Worm (Caenorhabditis elegans): Measurements from ENCODE around the gene nlp-47.
"Not testable (repeated sequence)": the region's sequence is repeated elsewhere in the genome, so short reads cannot be mapped to it uniquely, and the experiment has no call there.

Gene nlp-47

DNA sequence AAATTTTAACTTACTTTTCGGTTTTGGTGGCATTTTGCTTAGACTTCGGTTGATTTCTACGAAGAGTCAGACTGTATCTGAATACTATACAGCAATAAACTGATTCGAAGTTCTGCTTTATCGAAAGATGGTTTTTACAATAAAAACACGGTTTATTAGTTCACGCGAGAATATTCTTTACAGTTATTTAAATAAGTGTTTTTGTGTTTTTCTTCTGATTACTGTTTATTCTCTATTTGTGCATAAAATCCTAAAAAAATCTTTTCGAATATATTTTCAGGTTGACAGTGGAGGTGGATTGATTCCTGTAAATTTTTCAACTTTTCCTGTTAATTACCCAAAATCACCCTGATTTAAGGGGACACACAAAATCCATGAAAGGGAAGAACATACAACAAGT lies 15.4 kb downstream of the nlp-47 start, which contains the start of gene ZK354.8:
ZK354.8 (minus strand) TSS at position 101 of the 400 bp plus-strand sequence.
- TF ChIP-seq ceh-22 (tag; optimal IDR thresholded peaks at IDR 0.05), result no peak
- no peak for TF ChIP-seq ceh-24 (tag; optimal IDR thresholded peaks at IDR 0.05)
- no peak for TF ChIP-seq nhr-11 (tag; optimal IDR thresholded peaks at IDR 0.05)
- no peak for TF ChIP-seq hlh-13 (GFP tag; optimal IDR thresholded peaks at IDR 0.05)
- TF ChIP-seq unc-86 (tag; optimal IDR thresholded peaks at IDR 0.05), result no peak
- TF ChIP-seq hlh-6 (tag; optimal IDR thresholded peaks at IDR 0.05), result no peak
- TF ChIP-seq T23F11.4 (GFP tag; optimal IDR thresholded peaks at IDR 0.05), result no peak
- TF ChIP-seq eyg-1 (tag; optimal IDR thresholded peaks at IDR 0.05), result no peak
- TF ChIP-seq lin-11 (tag; optimal IDR thresholded peaks at IDR 0.05), result no peak
- TF ChIP-seq ahr-1 (tag; optimal IDR thresholded peaks at IDR 0.05), result no peak
- TF ChIP-seq K09A11.1 (tag; optimal IDR thresholded peaks at IDR 0.05; ENCODE audit: insufficient read depth), result no peak
- no peak for TF ChIP-seq pag-3 (tag; optimal IDR thresholded peaks at IDR 0.05; ENCODE audit: borderline replicate concordance)
- no peak for TF ChIP-seq pat-9 (tag; optimal IDR thresholded peaks at IDR 0.05)
- no peak for TF ChIP-seq elt-4 (tag; optimal IDR thresholded peaks at IDR 0.05)

ce11 chrIV:5308046-5308643 lies 17.5 kb downstream of the nlp-47 start, which contains the start of the genes ZK354.9 and msp-58:
ZK354.9 (minus strand) TSS chrIV:5308146.
msp-58 (plus strand) TSS chrIV:5308593.
- not testable (repeated sequence) for TF ChIP-seq eyg-1 (tag; optimal IDR thresholded peaks at IDR 0.05); ceh-30 (tag; optimal IDR thresholded peaks at IDR 0.05); ceh-19 (GFP tag; optimal IDR thresholded peaks at IDR 0.05)

DNA sequence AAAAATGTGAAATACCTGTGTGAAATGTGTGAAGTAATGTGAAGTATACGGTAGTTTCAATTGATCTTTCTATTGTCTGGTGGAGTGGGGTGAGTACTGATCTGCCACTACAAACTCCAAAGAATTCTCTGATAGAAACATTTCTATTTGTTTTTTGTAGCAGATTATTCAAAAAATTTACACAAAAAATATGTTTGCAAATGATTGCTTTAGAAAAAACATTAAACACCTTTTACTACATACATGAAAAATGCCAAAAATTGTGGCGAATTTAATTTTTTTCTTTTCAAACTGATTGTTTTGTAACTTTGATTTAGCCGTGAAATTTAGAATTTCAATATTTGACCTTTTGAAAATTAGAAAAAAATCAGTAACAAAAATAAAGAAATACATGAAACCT lies 19.1 kb downstream of the nlp-47 start, which contains the start of gene ZK354.3:
ZK354.3 (plus strand) TSS at position 301 of the 400 bp plus-strand sequence.
- no peak for TF ChIP-seq sox-4 (tag; optimal IDR thresholded peaks at IDR 0.05)

DNA sequence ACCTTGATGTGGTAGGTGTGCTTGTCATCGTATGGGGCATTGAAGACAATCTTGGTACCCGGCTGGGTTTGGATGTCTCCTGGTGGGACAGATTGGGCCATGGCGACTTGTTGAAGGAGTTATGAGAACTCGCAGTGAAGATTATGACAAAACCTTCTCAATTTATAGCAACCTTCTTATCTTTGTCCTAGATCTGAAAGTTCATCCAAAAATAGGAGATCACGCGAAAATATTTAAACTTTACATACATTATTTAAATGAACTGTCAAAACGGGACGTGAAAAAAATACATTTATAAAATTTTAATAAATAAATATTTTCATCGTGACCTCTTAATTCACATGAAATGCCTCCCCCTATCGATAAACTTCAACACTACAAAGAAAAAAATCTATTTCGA lies 22.4 kb downstream of the nlp-47 start, which contains the start of the genes msp-59 and ZK354.2:
msp-59 (minus strand) TSS at position 101 of the 400 bp plus-strand sequence.
ZK354.2 (plus strand) TSS at position 395 of the 400 bp plus-strand sequence.
- TF ChIP-seq ceh-9, che-1, Y22D7AL.16 (tag; optimal IDR thresholded peaks at IDR 0.05): not testable (repeated sequence)

DNA sequence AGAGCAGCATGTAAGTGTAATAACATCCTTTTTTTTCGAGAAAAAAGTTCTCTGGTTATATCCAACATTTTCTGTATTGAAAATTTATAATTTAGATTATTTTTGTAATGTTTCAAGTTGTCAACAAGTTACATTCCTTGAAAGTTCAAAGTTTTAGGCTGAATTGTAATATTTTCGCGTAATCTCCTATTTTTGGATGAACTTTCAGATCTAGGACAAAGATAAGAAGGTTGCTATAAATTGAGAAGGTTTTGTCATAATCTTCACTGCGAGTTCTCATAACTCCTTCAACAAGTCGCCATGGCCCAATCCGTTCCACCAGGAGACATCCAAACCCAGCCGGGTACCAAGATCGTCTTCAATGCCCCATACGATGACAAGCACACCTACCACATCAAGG lies 25.6 kb downstream of the nlp-47 start, which contains the start of gene msp-65:
msp-65 (plus strand) TSS at position 301 of the 400 bp plus-strand sequence.
- TF ChIP-seq K09A11.1 (tag; optimal IDR thresholded peaks at IDR 0.05; ENCODE audit: insufficient read depth); sdc-2 (tag; optimal IDR thresholded peaks at IDR 0.05); ceh-34 (tag; optimal IDR thresholded peaks at IDR 0.05): not testable (repeated sequence)

- no peak for TF ChIP-seq ceh-22 (tag; optimal IDR thresholded peaks at IDR 0.05)
- no peak for TF ChIP-seq hlh-13 (GFP tag; optimal IDR thresholded peaks at IDR 0.05)
- no peak for TF ChIP-seq hlh-30 (tag; optimal IDR thresholded peaks at IDR 0.05; ENCODE audit: insufficient read depth)
- TF ChIP-seq ceh-2 (tag; optimal IDR thresholded peaks at IDR 0.05), result no peak
- no peak for TF ChIP-seq eyg-1 (tag; optimal IDR thresholded peaks at IDR 0.05)
- no peak for TF ChIP-seq npax-4 (tag; optimal IDR thresholded peaks at IDR 0.05)
- no peak for TF ChIP-seq F13H6.1 (tag; optimal IDR thresholded peaks at IDR 0.05)
- no peak for TF ChIP-seq K02D7.2 (tag; optimal IDR thresholded peaks at IDR 0.05)
These were observed 26.5 kb downstream of the nlp-47 start for ce11 chrIV:5317106-5317505.

DNA sequence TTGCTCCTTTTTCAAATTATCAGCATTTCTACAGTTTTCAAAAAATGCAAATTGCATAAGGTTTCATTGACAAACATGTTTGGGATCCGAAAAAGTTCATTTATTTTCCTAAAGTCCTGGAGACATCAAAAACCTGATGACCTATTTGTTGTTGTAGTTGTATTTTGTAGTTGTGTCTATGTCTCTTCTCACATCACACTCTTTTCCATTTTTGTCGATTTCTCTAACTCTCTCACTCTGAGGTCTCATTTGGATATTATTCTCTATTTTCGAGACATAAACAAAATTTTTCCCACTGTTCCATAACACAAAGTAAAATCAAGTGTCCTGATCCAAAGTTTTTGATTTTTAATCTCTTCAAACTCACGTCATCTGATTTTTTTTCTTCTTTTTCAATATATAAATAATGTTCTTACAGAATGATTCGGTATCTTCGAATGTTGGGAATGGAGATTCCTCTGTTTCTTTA lies 28.2 kb downstream of the nlp-47 start, which contains the start of gene slc-46A:
slc-46A (plus strand) TSS at position 419 of the 469 bp plus-strand sequence.
- TF ChIP-seq Y22D7AL.16 (tag; optimal IDR thresholded peaks at IDR 0.05) (no peak), ceh-18 (tag; optimal IDR thresholded peaks at IDR 0.05) (no peak), ceh-22 (tag; optimal IDR thresholded peaks at IDR 0.05) (no peak), K02D7.2 (tag; optimal IDR thresholded peaks at IDR 0.05) (no peak), ceh-34 (tag; optimal IDR thresholded peaks at IDR 0.05) (no peak), pha-4 (tag; optimal IDR thresholded peaks at IDR 0.05) (no peak), ztf-16 (tag; optimal IDR thresholded peaks at IDR 0.05) (no peak), ceh-24 (tag; optimal IDR thresholded peaks at IDR 0.05) (no peak), fax-1 (tag; optimal IDR thresholded peaks at IDR 0.05) (no peak), sox-4 (tag; optimal IDR thresholded peaks at IDR 0.05) (no peak), tbx-2 (tag; optimal IDR thresholded peaks at IDR 0.05) (no peak), elt-4 (tag; optimal IDR thresholded peaks at IDR 0.05) (no peak), hlh-13 (GFP tag; optimal IDR thresholded peaks at IDR 0.05) (no peak), ceh-31 (tag; optimal IDR thresholded peaks at IDR 0.05) (no peak), ceh-30 (tag; optimal IDR thresholded peaks at IDR 0.05) (no peak), ceh-19 (GFP tag; optimal IDR thresholded peaks at IDR 0.05) (no peak), zip-5 (tag; optimal IDR thresholded peaks at IDR 0.05) (no peak)
